Worm (Caenorhabditis elegans) whole organism, young adult: Measurements from ENCODE around the gene F38B7.10.
A peak's percentile ranks its signal among the peaks of the same experiment; 100 is the strongest.

Experiments used
- B0261.1 ChIP-seq: sonication (generic microtip); optimal IDR thresholded peaks from 2 replicates; lab custom pipeline; 2016; ENCODE audit warnings: mild to moderate bottlenecking, missing genetic modification characterization, moderate library complexity, missing compliant biosample characterization
- C06A6.2 ChIP-seq: fragments of 200-800 bp; sonication (Bioruptor generic); conservative IDR thresholded peaks from 2 replicates; pipeline ENCODE4 v1.3.6; 2022; ENCODE audit warnings: missing genetic modification characterization, missing compliant biosample characterization
- C17E4.6 ChIP-seq: fragments of 200-800 bp; sonication (Bioruptor generic); IDR thresholded peaks from 2 replicates; pipeline ENCODE4 v1.3.6; 2022; ENCODE audit warnings: missing genetic modification reagents, missing genetic modification characterization, missing compliant biosample characterization
- F10E7.11 ChIP-seq: sonication (generic microtip); optimal IDR thresholded peaks from 2 replicates; lab custom pipeline; 2017; ENCODE audit warnings: mild to moderate bottlenecking, missing genetic modification characterization, moderate library complexity, missing compliant biosample characterization
- F22D6.2 ChIP-seq: sonication (generic microtip); optimal IDR thresholded peaks from 2 replicates; lab custom pipeline; 2016; ENCODE audit warnings: mild to moderate bottlenecking, missing genetic modification characterization, missing compliant biosample characterization
- F23B12.7 ChIP-seq: sonication (generic microtip); optimal IDR thresholded peaks from 2 replicates; lab custom pipeline; 2017; ENCODE audit warnings: missing genetic modification characterization, mild to moderate bottlenecking, missing compliant biosample characterization, antibody characterized with exemption, moderate library complexity; ENCODE audit not compliant: insufficient read depth
- F37B4.10 ChIP-seq: fragments of 200-800 bp; sonication (Bioruptor generic); IDR thresholded peaks from 2 replicates; pipeline ENCODE4 v1.3.6; 2022; ENCODE audit warnings: missing genetic modification characterization, missing compliant biosample characterization
- F49E8.2 ChIP-seq: sonication (generic microtip); optimal IDR thresholded peaks from 3 replicates; lab custom pipeline; 2017; ENCODE audit warnings: missing genetic modification characterization, mild to moderate bottlenecking, missing compliant biosample characterization, antibody characterized with exemption, moderate library complexity; ENCODE audit not compliant: insufficient read depth
- F52B5.7 ChIP-seq: sonication (generic microtip); optimal IDR thresholded peaks from 2 replicates; lab custom pipeline; 2016; ENCODE audit warnings: mild to moderate bottlenecking, missing genetic modification characterization, missing compliant biosample characterization
- K11D2.4 ChIP-seq: fragments of 200-800 bp; sonication (Bioruptor generic); IDR thresholded peaks from 2 replicates; pipeline ENCODE4 v1.3.6; 2022; ENCODE audit warnings: missing genetic modification reagents, missing genetic modification characterization, missing compliant biosample characterization
- T07F8.4 ChIP-seq: sonication (generic microtip); optimal IDR thresholded peaks from 2 replicates; lab custom pipeline; 2016; ENCODE audit warnings: mild to moderate bottlenecking, missing genetic modification characterization, moderate library complexity, missing compliant biosample characterization
- Y53F4B.3 ChIP-seq: fragments of 200-800 bp; sonication (Bioruptor generic); IDR thresholded peaks from 2 replicates; pipeline ENCODE4 v1.3.6; 2022; ENCODE audit warnings: missing genetic modification reagents, missing genetic modification characterization, missing compliant biosample characterization
- ZK185.1 ChIP-seq: sonication (generic microtip); optimal IDR thresholded peaks from 2 replicates; lab custom pipeline; 2016; ENCODE audit warnings: mild to moderate bottlenecking, missing genetic modification characterization, missing compliant biosample characterization; ENCODE audit not compliant: poor library complexity, severe bottlenecking
- aptf-2 ChIP-seq: fragments of 200-800 bp; sonication (Bioruptor generic); conservative IDR thresholded peaks from 2 replicates; pipeline ENCODE4 v1.3.6; 2022; ENCODE audit warnings: missing genetic modification reagents, missing genetic modification characterization, missing compliant biosample characterization
- atf-7 ChIP-seq: sonication (generic microtip); optimal IDR thresholded peaks from 2 replicates; lab custom pipeline; 2017; ENCODE audit warnings: mild to moderate bottlenecking, missing genetic modification characterization, missing compliant biosample characterization
- attf-3 ChIP-seq: fragments of 200-800 bp; sonication (Bioruptor generic); conservative IDR thresholded peaks from 2 replicates; pipeline ENCODE4 v1.3.6; 2022; ENCODE audit warnings: missing genetic modification reagents, missing genetic modification characterization, missing compliant biosample characterization
- attf-5 ChIP-seq: fragments of 200-800 bp; sonication (Bioruptor generic); optimal IDR thresholded peaks from 2 replicates; lab custom pipeline; 2018; ENCODE audit warnings: mild to moderate bottlenecking, missing genetic modification characterization, missing compliant biosample characterization
- attf-6 ChIP-seq: fragments of 200-800 bp; sonication (Bioruptor generic); IDR thresholded peaks from 2 replicates; pipeline ENCODE4 v1.3.6; 2022; ENCODE audit warnings: missing genetic modification reagents, missing genetic modification characterization, missing compliant biosample characterization
- bed-2 ChIP-seq: fragments of 200-800 bp; sonication (Bioruptor generic); IDR thresholded peaks from 2 replicates; pipeline ENCODE4 v1.3.6; 2022; ENCODE audit warnings: missing genetic modification reagents, missing genetic modification characterization, missing compliant biosample characterization
- ceh-100 ChIP-seq: fragments of 200-800 bp; sonication (Bioruptor generic); IDR thresholded peaks from 2 replicates; pipeline ENCODE4 v1.3.6; 2022; ENCODE audit warnings: missing genetic modification reagents, missing genetic modification characterization, missing compliant biosample characterization
- ceh-27 ChIP-seq: fragments of 200-800 bp; sonication (Bioruptor generic); optimal IDR thresholded peaks from 2 replicates; lab custom pipeline; 2018; ENCODE audit warnings: mild to moderate bottlenecking, missing genetic modification characterization, moderate library complexity, missing compliant biosample characterization
- dpl-1 ChIP-seq: fragments of 150-350 bp; optimal IDR thresholded peaks from 2 replicates; lab custom pipeline; 2014; ENCODE audit warnings: missing biosample characterization, missing genetic modification reagents, missing genetic modification characterization
- efl-1 ChIP-seq: fragments of 150-350 bp; optimal IDR thresholded peaks from 2 replicates; lab custom pipeline; 2014; ENCODE audit warnings: missing biosample characterization, missing genetic modification reagents, missing genetic modification characterization
- ekl-4 ChIP-seq: fragments of 200-800 bp; sonication (Bioruptor generic); IDR thresholded peaks from 2 replicates; pipeline ENCODE4 v1.3.6; 2022; ENCODE audit warnings: missing genetic modification reagents, missing genetic modification characterization, missing compliant biosample characterization
- hlh-12 ChIP-seq: sonication (generic microtip); optimal IDR thresholded peaks from 2 replicates; lab custom pipeline; 2016; ENCODE audit warnings: missing genetic modification characterization, missing compliant biosample characterization
- lag-1 ChIP-seq: fragments of 200-800 bp; sonication (Bioruptor generic); IDR thresholded peaks from 2 replicates; pipeline ENCODE4 v1.3.6; 2022; ENCODE audit warnings: missing genetic modification reagents, missing genetic modification characterization, missing compliant biosample characterization
- let-526 ChIP-seq: fragments of 200-800 bp; sonication (Bioruptor generic); IDR thresholded peaks from 2 replicates; pipeline ENCODE4 v1.3.6; 2022; ENCODE audit warnings: missing genetic modification reagents, missing genetic modification characterization, missing compliant biosample characterization
- let-607 ChIP-seq, 2 experiments: fragments of 200-800 bp in 1 of 2; sonication (Bioruptor generic) in 1 of 2; sonication (generic microtip) in 1 of 2; optimal IDR thresholded peaks; 2 replicates each; lab custom pipeline; 2016 to 2018; ENCODE audit warnings: mild to moderate bottlenecking in 2 of 2, missing compliant biosample characterization in 2 of 2, missing genetic modification characterization in 2 of 2, moderate library complexity in 2 of 2, missing genotype in 1 of 2
- lin-26 ChIP-seq: fragments of 200-800 bp; sonication (Bioruptor generic); IDR thresholded peaks from 2 replicates; pipeline ENCODE4 v1.3.6; 2022; ENCODE audit warnings: missing genetic modification reagents, missing genetic modification characterization, missing compliant biosample characterization
- lsy-27 ChIP-seq: sonication (generic microtip); optimal IDR thresholded peaks from 2 replicates; lab custom pipeline; 2017; ENCODE audit warnings: missing genetic modification characterization, mild to moderate bottlenecking, missing compliant biosample characterization, antibody characterized with exemption, missing genotype, borderline replicate concordance; ENCODE audit not compliant: insufficient read depth
- mel-28 ChIP-seq: sonication (generic microtip); optimal IDR thresholded peaks from 2 replicates; lab custom pipeline; 2016; ENCODE audit warnings: borderline replicate concordance, mild to moderate bottlenecking, missing genetic modification characterization, missing compliant biosample characterization
- nfya-2 ChIP-seq: fragments of 200-800 bp; sonication (Bioruptor generic); IDR thresholded peaks from 2 replicates; pipeline ENCODE4 v1.3.6; 2022; ENCODE audit warnings: missing genetic modification reagents, missing genetic modification characterization, missing compliant biosample characterization
- nfyb-1 ChIP-seq: fragments of 200-800 bp; sonication (Bioruptor generic); IDR thresholded peaks from 2 replicates; pipeline ENCODE4 v1.3.6; 2022; ENCODE audit warnings: missing genetic modification reagents, missing genetic modification characterization, missing compliant biosample characterization
- nhr-90 ChIP-seq: sonication (generic microtip); optimal IDR thresholded peaks from 2 replicates; lab custom pipeline; 2016; ENCODE audit warnings: missing genotype, mild to moderate bottlenecking, missing genetic modification characterization, missing compliant biosample characterization
- repo-1 ChIP-seq: sonication (generic microtip); optimal IDR thresholded peaks from 2 replicates; lab custom pipeline; 2017; ENCODE audit warnings: mild to moderate bottlenecking, missing genetic modification characterization, missing compliant biosample characterization
- rpc-1 ChIP-seq, 2 experiments: fragments of 150-350 bp in 1 of 2; sonication (generic microtip) in 1 of 2; optimal IDR thresholded peaks; 2 replicates each; lab custom pipeline; 2014 to 2018; ENCODE audit warnings: missing biosample characterization in 1 of 2, missing genetic modification characterization in 1 of 2, missing genetic modification reagents in 1 of 2, missing genotype in 1 of 2
- sdz-38 ChIP-seq: sonication (generic microtip); optimal IDR thresholded peaks from 2 replicates; lab custom pipeline; 2016; ENCODE audit warnings: missing genotype, missing genetic modification characterization, missing compliant biosample characterization
- snpc-1.1 ChIP-seq: sonication (generic microtip); optimal IDR thresholded peaks from 2 replicates; lab custom pipeline; 2017; ENCODE audit warnings: missing genetic modification characterization, mild to moderate bottlenecking, missing compliant biosample characterization, antibody characterized with exemption, moderate library complexity, missing genotype, missing genetic modification reagents; ENCODE audit not compliant: insufficient read depth
- snpc-1.3 ChIP-seq: sonication (generic microtip); optimal IDR thresholded peaks from 2 replicates; lab custom pipeline; 2017; ENCODE audit warnings: missing genetic modification characterization, mild to moderate bottlenecking, missing compliant biosample characterization, antibody characterized with exemption, moderate library complexity, missing genotype, missing genetic modification reagents; ENCODE audit not compliant: insufficient read depth
- snpc-3.4 ChIP-seq: sonication (generic microtip); optimal IDR thresholded peaks from 2 replicates; lab custom pipeline; 2017; ENCODE audit warnings: missing genetic modification characterization, mild to moderate bottlenecking, missing compliant biosample characterization, antibody characterized with exemption, moderate library complexity, missing genotype, missing genetic modification reagents
- snpc-4 ChIP-seq, 5 experiments: fragments of 150-350 bp in 1 of 5; sonication (generic microtip) in 4 of 5; optimal IDR thresholded peaks; 2 replicates each; lab custom pipeline; 2014 to 2018; ENCODE audit warnings: missing genetic modification characterization in 5 of 5, missing biosample characterization in 3 of 5, antibody characterized with exemption in 2 of 5, mild to moderate bottlenecking in 2 of 5, missing compliant biosample characterization in 2 of 5, missing genotype in 2 of 5, moderate library complexity in 2 of 5, missing genetic modification reagents in 1 of 5
- zim-3 ChIP-seq: sonication (generic microtip); optimal IDR thresholded peaks from 2 replicates; lab custom pipeline; 2017; ENCODE audit warnings: mild to moderate bottlenecking, missing genetic modification characterization, moderate library complexity, missing compliant biosample characterization
- ztf-18 ChIP-seq: sonication (generic microtip); optimal IDR thresholded peaks from 2 replicates; lab custom pipeline; 2016; ENCODE audit warnings: missing genotype, mild to moderate bottlenecking, missing genetic modification characterization, missing compliant biosample characterization
- ztf-25 ChIP-seq: fragments of 200-800 bp; sonication (Bioruptor generic); IDR thresholded peaks from 2 replicates; pipeline ENCODE4 v1.3.6; 2022; ENCODE audit warnings: missing genetic modification reagents, missing genetic modification characterization, missing compliant biosample characterization

F38B7.10 gene

ce11 chrV:11531831-11532534 is 13.3 kb upstream of the F38B7.10 start (continued):
- TF ChIP-seq attf-3 = no peak
- TF ChIP-seq let-526 (GFP tag; lab: Robert Waterston, UW) = peak; percentile 26; the same call in 1 of the 2 replicates
- TF ChIP-seq B0261.1 (tag; lab: Kevin White, UChicago) = no peak
- peak; percentile 85 for TF ChIP-seq F22D6.2 (tag; lab: Kevin White, UChicago)
- TF ChIP-seq F49E8.2 (tag; lab: Kevin White, UChicago) = no peak
- TF ChIP-seq F10E7.11 (tag; lab: Kevin White, UChicago) = no peak
- no peak for TF ChIP-seq bed-2 (GFP tag; lab: Robert Waterston, UW)
- TF ChIP-seq lsy-27 (tag; lab: Kevin White, UChicago) = no peak
- TF ChIP-seq snpc-1.1 = no peak
- TF ChIP-seq T07F8.4 (tag; lab: Kevin White, UChicago) = no peak
- no peak for TF ChIP-seq rpc-1 (optimal IDR thresholded peaks at IDR 0.05; lab: Kevin White, UChicago)
- TF ChIP-seq rpc-1 (tag; optimal IDR thresholded peaks at IDR 0.05; lab: Kevin White, UChicago) = no peak
- peak; percentile 84 for TF ChIP-seq nhr-90 (tag; lab: Kevin White, UChicago)
- no peak for TF ChIP-seq Y53F4B.3 (GFP tag; lab: Robert Waterston, UW)
- no peak for TF ChIP-seq lag-1
- peak in 1 of 2 experiments; percentile 64 for TF ChIP-seq let-607 (tag; optimal IDR thresholded peaks at IDR 0.05; lab: Kevin White, UChicago)
- no peak for TF ChIP-seq attf-6 (GFP tag; lab: Robert Waterston, UW)
- no peak for TF ChIP-seq snpc-1.3
- TF ChIP-seq ceh-100 (GFP tag; lab: Robert Waterston, UW) = no peak
- 0 out of 2 replicates have a peak, but pooled peaks have one; percentile 49 for TF ChIP-seq lin-26 (GFP tag; lab: Robert Waterston, UW)
- peak; percentile 79 for TF ChIP-seq attf-5 (GFP tag; lab: Kevin White, UChicago)
- peak; percentile 32 for TF ChIP-seq ceh-27 (GFP tag; lab: Kevin White, UChicago)
- TF ChIP-seq hlh-12 = no peak
- peak; percentile 7 for TF ChIP-seq F23B12.7 (tag; lab: Kevin White, UChicago)
- peak; percentile 16 for TF ChIP-seq zim-3 (tag; lab: Kevin White, UChicago)
- TF ChIP-seq efl-1 = no peak
- TF ChIP-seq ztf-25 (GFP tag; lab: Robert Waterston, UW) = no peak
- TF ChIP-seq ekl-4 (GFP tag; lab: Robert Waterston, UW) = no peak; the same call in 1 of the 2 replicates
- peak; percentile 37 for TF ChIP-seq ztf-18 (tag; lab: Kevin White, UChicago)
- TF ChIP-seq K11D2.4 (GFP tag; lab: Robert Waterston, UW) = 0 out of 2 replicates have a peak, but pooled peaks have one; percentile 8
- no peak for TF ChIP-seq mel-28 (tag; lab: Kevin White, UChicago)
- no peak for TF ChIP-seq nfyb-1 (GFP tag; lab: Robert Waterston, UW)
- no peak for TF ChIP-seq F37B4.10
- peak; percentile 40 for TF ChIP-seq ZK185.1 (tag; lab: Kevin White, UChicago)
- 0 out of 2 replicates have a peak, but pooled peaks have one; percentile 52 for TF ChIP-seq C06A6.2
- no peak for TF ChIP-seq aptf-2 (GFP tag; lab: Robert Waterston, UW)
- no peak for TF ChIP-seq dpl-1 (GFP tag; lab: Kevin White, UChicago)
- no peak for TF ChIP-seq nfya-2 (GFP tag; lab: Robert Waterston, UW)
- TF ChIP-seq snpc-4 (GFP tag; optimal IDR thresholded peaks at IDR 0.05; lab: Kevin White, UChicago) = no peak
- TF ChIP-seq snpc-4 (tag; optimal IDR thresholded peaks at IDR 0.05; lab: Kevin White, UChicago) = peak in 3 of 4 experiments; percentile 10 to 58 (median 54)
- TF ChIP-seq F52B5.7 (tag; lab: Kevin White, UChicago) = no peak
- no peak for TF ChIP-seq C17E4.6 (GFP tag; lab: Robert Waterston, UW)
- peak; percentile 59 for TF ChIP-seq repo-1 (tag; lab: Kevin White, UChicago)
- TF ChIP-seq atf-7 (tag; lab: Kevin White, UChicago) = peak; percentile 81
- TF ChIP-seq snpc-3.4 (tag; lab: Kevin White, UChicago) = no peak
- no peak for TF ChIP-seq sdz-38 (tag; lab: Kevin White, UChicago)
